Worm (Caenorhabditis elegans) whole organism, young adult: ENCODE data around the gene F21C10.4.
A peak's percentile ranks its signal among the peaks of the same experiment; 100 is the strongest.

ENCODE experiments used
- B0035.1 ChIP-seq: sonication (generic microtip); optimal IDR thresholded peaks from 2 replicates; lab custom pipeline; 2016; ENCODE audit warnings: missing genetic modification characterization, mild to moderate bottlenecking, missing compliant biosample characterization, missing genotype, missing genetic modification reagents
- B0336.3 ChIP-seq: fragments of 200-800 bp; sonication (Bioruptor generic); IDR thresholded peaks from 2 replicates; pipeline ENCODE4 v1.3.6; 2022; ENCODE audit warnings: missing genetic modification characterization, missing compliant biosample characterization
- C17E4.6 ChIP-seq: fragments of 200-800 bp; sonication (Bioruptor generic); IDR thresholded peaks from 2 replicates; pipeline ENCODE4 v1.3.6; 2022; ENCODE audit warnings: missing genetic modification reagents, missing genetic modification characterization, missing compliant biosample characterization
- D2030.7 ChIP-seq: fragments of 200-800 bp; sonication (Bioruptor generic); IDR thresholded peaks from 2 replicates; pipeline ENCODE4 v1.3.6; 2022; ENCODE audit warnings: missing genetic modification reagents, missing genetic modification characterization, missing compliant biosample characterization
- F10E7.11 ChIP-seq: sonication (generic microtip); optimal IDR thresholded peaks from 2 replicates; lab custom pipeline; 2017; ENCODE audit warnings: mild to moderate bottlenecking, missing genetic modification characterization, moderate library complexity, missing compliant biosample characterization
- F23B12.7 ChIP-seq: sonication (generic microtip); optimal IDR thresholded peaks from 2 replicates; lab custom pipeline; 2017; ENCODE audit warnings: missing genetic modification characterization, mild to moderate bottlenecking, missing compliant biosample characterization, antibody characterized with exemption, moderate library complexity; ENCODE audit not compliant: insufficient read depth
- F37B4.10 ChIP-seq: fragments of 200-800 bp; sonication (Bioruptor generic); IDR thresholded peaks from 2 replicates; pipeline ENCODE4 v1.3.6; 2022; ENCODE audit warnings: missing genetic modification characterization, missing compliant biosample characterization
- F52B5.7 ChIP-seq: sonication (generic microtip); optimal IDR thresholded peaks from 2 replicates; lab custom pipeline; 2016; ENCODE audit warnings: mild to moderate bottlenecking, missing genetic modification characterization, missing compliant biosample characterization
- K12H6.12 ChIP-seq: fragments of 200-800 bp; sonication (Bioruptor generic); optimal IDR thresholded peaks from 2 replicates; lab custom pipeline; 2018; ENCODE audit warnings: mild to moderate bottlenecking, missing genetic modification characterization, missing compliant biosample characterization
- T26A5.8 ChIP-seq: sonication (generic microtip); optimal IDR thresholded peaks from 2 replicates; lab custom pipeline; 2016; ENCODE audit warnings: missing genetic modification characterization, missing compliant biosample characterization
- ZK185.1 ChIP-seq: sonication (generic microtip); optimal IDR thresholded peaks from 2 replicates; lab custom pipeline; 2016; ENCODE audit warnings: mild to moderate bottlenecking, missing genetic modification characterization, missing compliant biosample characterization; ENCODE audit not compliant: poor library complexity, severe bottlenecking
- ama-1 ChIP-seq, 3 experiments: fragments of 150-350 bp in 1 of 3; sonication (generic microtip) in 2 of 3; optimal IDR thresholded peaks; 2 replicates each; lab custom pipeline; 2014 to 2018; ENCODE audit warnings: missing biosample characterization in 2 of 3, missing genetic modification characterization in 2 of 3, missing genetic modification reagents in 2 of 3
- aptf-2 ChIP-seq: fragments of 200-800 bp; sonication (Bioruptor generic); conservative IDR thresholded peaks from 2 replicates; pipeline ENCODE4 v1.3.6; 2022; ENCODE audit warnings: missing genetic modification reagents, missing genetic modification characterization, missing compliant biosample characterization
- aptf-3 ChIP-seq: fragments of 200-800 bp; sonication (Bioruptor generic); IDR thresholded peaks from 2 replicates; pipeline ENCODE4 v1.3.6; 2022; ENCODE audit warnings: missing genetic modification characterization, missing compliant biosample characterization
- attf-5 ChIP-seq: fragments of 200-800 bp; sonication (Bioruptor generic); optimal IDR thresholded peaks from 2 replicates; lab custom pipeline; 2018; ENCODE audit warnings: mild to moderate bottlenecking, missing genetic modification characterization, missing compliant biosample characterization
- attf-6 ChIP-seq: fragments of 200-800 bp; sonication (Bioruptor generic); IDR thresholded peaks from 2 replicates; pipeline ENCODE4 v1.3.6; 2022; ENCODE audit warnings: missing genetic modification reagents, missing genetic modification characterization, missing compliant biosample characterization
- ceh-100 ChIP-seq: fragments of 200-800 bp; sonication (Bioruptor generic); IDR thresholded peaks from 2 replicates; pipeline ENCODE4 v1.3.6; 2022; ENCODE audit warnings: missing genetic modification reagents, missing genetic modification characterization, missing compliant biosample characterization
- ceh-58 ChIP-seq: fragments of 200-800 bp; sonication (Bioruptor generic); IDR thresholded peaks from 2 replicates; pipeline ENCODE4 v1.3.6; 2022; ENCODE audit warnings: missing genetic modification characterization, missing compliant biosample characterization
- chd-7 ChIP-seq: sonication (generic microtip); optimal IDR thresholded peaks from 2 replicates; lab custom pipeline; 2016; ENCODE audit warnings: mild to moderate bottlenecking, missing genetic modification characterization, moderate library complexity, missing compliant biosample characterization
- die-1 ChIP-seq: sonication (generic microtip); optimal IDR thresholded peaks from 2 replicates; lab custom pipeline; 2016; ENCODE audit warnings: missing genotype, mild to moderate bottlenecking, missing genetic modification characterization, missing compliant biosample characterization
- dox-1 ChIP-seq: fragments of 200-800 bp; sonication (Bioruptor generic); IDR thresholded peaks from 2 replicates; pipeline ENCODE4 v1.3.6; 2022; ENCODE audit warnings: missing genetic modification reagents, missing genetic modification characterization, missing compliant biosample characterization
- efl-1 ChIP-seq: fragments of 150-350 bp; optimal IDR thresholded peaks from 2 replicates; lab custom pipeline; 2014; ENCODE audit warnings: missing biosample characterization, missing genetic modification reagents, missing genetic modification characterization
- egl-44 ChIP-seq: fragments of 200-800 bp; sonication (Bioruptor generic); IDR thresholded peaks from 2 replicates; pipeline ENCODE4 v1.3.6; 2022; ENCODE audit warnings: missing genetic modification reagents, missing genetic modification characterization, missing compliant biosample characterization
- hlh-12 ChIP-seq: sonication (generic microtip); optimal IDR thresholded peaks from 2 replicates; lab custom pipeline; 2016; ENCODE audit warnings: missing genetic modification characterization, missing compliant biosample characterization
- hlh-26 ChIP-seq: fragments of 200-800 bp; sonication (Bioruptor generic); conservative IDR thresholded peaks from 2 replicates; pipeline ENCODE4 v1.3.6; 2022; ENCODE audit warnings: missing genetic modification reagents, missing genetic modification characterization, missing compliant biosample characterization
- hmg-1.2 ChIP-seq: fragments of 200-800 bp; sonication (Bioruptor generic); IDR thresholded peaks from 2 replicates; pipeline ENCODE4 v1.3.6; 2022; ENCODE audit warnings: missing genetic modification reagents, missing genetic modification characterization, missing compliant biosample characterization
- hsf-1 ChIP-seq: fragments of 200-800 bp; sonication (Bioruptor generic); IDR thresholded peaks from 2 replicates; pipeline ENCODE4 v1.3.6; 2022; ENCODE audit warnings: missing genetic modification reagents, missing genetic modification characterization, missing compliant biosample characterization
- lin-26 ChIP-seq: fragments of 200-800 bp; sonication (Bioruptor generic); IDR thresholded peaks from 2 replicates; pipeline ENCODE4 v1.3.6; 2022; ENCODE audit warnings: missing genetic modification reagents, missing genetic modification characterization, missing compliant biosample characterization
- lin-35 ChIP-seq, 3 experiments: fragments of 150-350 bp in 2 of 3; sonication (generic microtip) in 1 of 3; optimal IDR thresholded peaks; 2 replicates each; lab custom pipeline; 2014 to 2018; ENCODE audit warnings: missing biosample characterization in 3 of 3, missing genetic modification characterization in 3 of 3, missing genetic modification reagents in 3 of 3
- lin-40 ChIP-seq: sonication (generic microtip); optimal IDR thresholded peaks from 2 replicates; lab custom pipeline; 2016; ENCODE audit warnings: missing genetic modification characterization, mild to moderate bottlenecking, missing compliant biosample characterization, missing genotype, missing genetic modification reagents
- lsy-27 ChIP-seq: sonication (generic microtip); optimal IDR thresholded peaks from 2 replicates; lab custom pipeline; 2017; ENCODE audit warnings: missing genetic modification characterization, mild to moderate bottlenecking, missing compliant biosample characterization, antibody characterized with exemption, missing genotype, borderline replicate concordance; ENCODE audit not compliant: insufficient read depth
- mel-28 ChIP-seq: sonication (generic microtip); optimal IDR thresholded peaks from 2 replicates; lab custom pipeline; 2016; ENCODE audit warnings: borderline replicate concordance, mild to moderate bottlenecking, missing genetic modification characterization, missing compliant biosample characterization
- mes-4 ChIP-seq: sonication (generic microtip); optimal IDR thresholded peaks from 2 replicates; lab custom pipeline; 2016; ENCODE audit warnings: missing genotype, missing genetic modification characterization, missing compliant biosample characterization
- nfya-1 ChIP-seq: sonication (generic microtip); optimal IDR thresholded peaks from 2 replicates; lab custom pipeline; 2017; ENCODE audit warnings: antibody characterized with exemption, missing compliant biosample characterization, missing genetic modification characterization, borderline replicate concordance; ENCODE audit not compliant: insufficient read depth
- nhr-80 ChIP-seq: sonication (generic microtip); optimal IDR thresholded peaks from 2 replicates; lab custom pipeline; 2016; ENCODE audit warnings: missing genetic modification characterization, missing compliant biosample characterization
- repo-1 ChIP-seq: sonication (generic microtip); optimal IDR thresholded peaks from 2 replicates; lab custom pipeline; 2017; ENCODE audit warnings: mild to moderate bottlenecking, missing genetic modification characterization, missing compliant biosample characterization
- snpc-1.1 ChIP-seq: sonication (generic microtip); optimal IDR thresholded peaks from 2 replicates; lab custom pipeline; 2017; ENCODE audit warnings: missing genetic modification characterization, mild to moderate bottlenecking, missing compliant biosample characterization, antibody characterized with exemption, moderate library complexity, missing genotype, missing genetic modification reagents; ENCODE audit not compliant: insufficient read depth
- snpc-1.3 ChIP-seq: sonication (generic microtip); optimal IDR thresholded peaks from 2 replicates; lab custom pipeline; 2017; ENCODE audit warnings: missing genetic modification characterization, mild to moderate bottlenecking, missing compliant biosample characterization, antibody characterized with exemption, moderate library complexity, missing genotype, missing genetic modification reagents; ENCODE audit not compliant: insufficient read depth
- snpc-3.4 ChIP-seq: sonication (generic microtip); optimal IDR thresholded peaks from 2 replicates; lab custom pipeline; 2017; ENCODE audit warnings: missing genetic modification characterization, mild to moderate bottlenecking, missing compliant biosample characterization, antibody characterized with exemption, moderate library complexity, missing genotype, missing genetic modification reagents
- tbp1 ChIP-seq: fragments of 200-800 bp; sonication (Bioruptor generic); optimal IDR thresholded peaks from 2 replicates; lab custom pipeline; 2018; ENCODE audit warnings: mild to moderate bottlenecking, missing genetic modification characterization, missing compliant biosample characterization
- xnd-1 ChIP-seq: sonication (generic microtip); optimal IDR thresholded peaks from 2 replicates; lab custom pipeline; 2016; ENCODE audit warnings: missing genotype, missing genetic modification reagents, missing genetic modification characterization, missing compliant biosample characterization
- zim-3 ChIP-seq: sonication (generic microtip); optimal IDR thresholded peaks from 2 replicates; lab custom pipeline; 2017; ENCODE audit warnings: mild to moderate bottlenecking, missing genetic modification characterization, moderate library complexity, missing compliant biosample characterization
- ztf-18 ChIP-seq: sonication (generic microtip); optimal IDR thresholded peaks from 2 replicates; lab custom pipeline; 2016; ENCODE audit warnings: missing genotype, mild to moderate bottlenecking, missing genetic modification characterization, missing compliant biosample characterization
- ztf-26 ChIP-seq: sonication (generic microtip); optimal IDR thresholded peaks from 2 replicates; lab custom pipeline; 2017; ENCODE audit warnings: missing genetic modification characterization, missing compliant biosample characterization
- ztf-28 ChIP-seq: fragments of 200-800 bp; sonication (Bioruptor generic); IDR thresholded peaks from 2 replicates; pipeline ENCODE4 v1.3.6; 2022; ENCODE audit warnings: missing genetic modification reagents, missing genetic modification characterization, missing compliant biosample characterization
- ztf-3 ChIP-seq: fragments of 200-800 bp; sonication (Bioruptor generic); optimal IDR thresholded peaks from 2 replicates; lab custom pipeline; 2018; ENCODE audit warnings: mild to moderate bottlenecking, missing genetic modification characterization, missing compliant biosample characterization

F21C10.4 gene

ce11 chrV:9088758-9089157 is 37.7 kb upstream of the F21C10.4 start (continued):
- TF ChIP-seq attf-5 (GFP tag; lab: Kevin White, UChicago): no peak
- TF ChIP-seq C17E4.6: no peak
- TF ChIP-seq F52B5.7 (tag; lab: Kevin White, UChicago): no peak
- TF ChIP-seq D2030.7 (GFP tag; lab: Robert Waterston, UW): no peak
- no peak for TF ChIP-seq nfya-1
- no peak for TF ChIP-seq hsf-1
- no peak for TF ChIP-seq chd-7 (tag; lab: Kevin White, UChicago)
- TF ChIP-seq aptf-2 (GFP tag; lab: Robert Waterston, UW): no peak
- no peak for TF ChIP-seq nhr-80
- TF ChIP-seq hlh-26 (GFP tag; lab: Robert Waterston, UW): no peak
- TF ChIP-seq attf-6 (GFP tag; lab: Robert Waterston, UW): no peak
- TF ChIP-seq snpc-3.4: no peak
- no peak for TF ChIP-seq hlh-12 (tag; lab: Kevin White, UChicago)
- TF ChIP-seq B0336.3 (GFP tag; lab: Robert Waterston, UW): no peak
- TF ChIP-seq mes-4: no peak
- TF ChIP-seq lin-40 (tag; lab: Kevin White, UChicago): no peak
- no peak for TF ChIP-seq ztf-18 (tag; lab: Kevin White, UChicago)
- no peak for TF ChIP-seq snpc-1.1 (tag; lab: Kevin White, UChicago)
- TF ChIP-seq F23B12.7: no peak
- TF ChIP-seq efl-1 (GFP tag; lab: Kevin White, UChicago): no peak
- TF ChIP-seq ztf-28 (GFP tag; lab: Robert Waterston, UW): no peak
- TF ChIP-seq T26A5.8 (tag; lab: Kevin White, UChicago): no peak
- TF ChIP-seq ztf-3 (GFP tag; lab: Kevin White, UChicago): no peak
- TF ChIP-seq repo-1: peak; percentile 10
- 0 out of 2 replicates have a peak, but pooled peaks have one; percentile 53 for TF ChIP-seq aptf-3 (GFP tag; lab: Robert Waterston, UW)
- TF ChIP-seq die-1 (tag; lab: Kevin White, UChicago): no peak
- peak; percentile 14; the same call in 1 of the 2 replicates for TF ChIP-seq ceh-100 (GFP tag; lab: Robert Waterston, UW)
- TF ChIP-seq dox-1: peak; percentile 87
- TF ChIP-seq ZK185.1 (tag; lab: Kevin White, UChicago): no peak
- TF ChIP-seq xnd-1 (tag; lab: Kevin White, UChicago): no peak
- no peak for TF ChIP-seq ceh-58 (GFP tag; lab: Robert Waterston, UW)
- TF ChIP-seq B0035.1 (tag; lab: Kevin White, UChicago): no peak
- no peak for TF ChIP-seq F37B4.10
- TF ChIP-seq hmg-1.2 (GFP tag; lab: Robert Waterston, UW): peak; percentile 34; the same call in 1 of the 2 replicates
- peak; percentile 37; the same call in 1 of the 2 replicates for TF ChIP-seq lin-26 (GFP tag; lab: Robert Waterston, UW)
- TF ChIP-seq egl-44 (GFP tag; lab: Robert Waterston, UW): 0 out of 2 replicates have a peak, but pooled peaks have one; percentile 20
- peak; percentile 21 for TF ChIP-seq tbp1 (GFP tag; lab: Kevin White, UChicago)
- peak; percentile 48 for TF ChIP-seq ztf-26
- peak; percentile 24 for TF ChIP-seq K12H6.12
- TF ChIP-seq ama-1 (optimal IDR thresholded peaks at IDR 0.05; lab: Kevin White, UChicago): peak; percentile 82
- no peak for TF ChIP-seq ama-1 (GFP tag; optimal IDR thresholded peaks at IDR 0.05; lab: Kevin White, UChicago)
- no peak for TF ChIP-seq F10E7.11 (tag; lab: Kevin White, UChicago)
- TF ChIP-seq lsy-27 (tag; lab: Kevin White, UChicago): no peak
- no peak for TF ChIP-seq mel-28
- TF ChIP-seq snpc-1.3 (tag; lab: Kevin White, UChicago): no peak
- TF ChIP-seq zim-3 (tag; lab: Kevin White, UChicago): peak; percentile 18
- no peak for TF ChIP-seq lin-35 (GFP tag; optimal IDR thresholded peaks at IDR 0.05; lab: Kevin White, UChicago)
